Worm (Caenorhabditis elegans): Measurements from ENCODE around the gene T05G5.5.

DNA sequence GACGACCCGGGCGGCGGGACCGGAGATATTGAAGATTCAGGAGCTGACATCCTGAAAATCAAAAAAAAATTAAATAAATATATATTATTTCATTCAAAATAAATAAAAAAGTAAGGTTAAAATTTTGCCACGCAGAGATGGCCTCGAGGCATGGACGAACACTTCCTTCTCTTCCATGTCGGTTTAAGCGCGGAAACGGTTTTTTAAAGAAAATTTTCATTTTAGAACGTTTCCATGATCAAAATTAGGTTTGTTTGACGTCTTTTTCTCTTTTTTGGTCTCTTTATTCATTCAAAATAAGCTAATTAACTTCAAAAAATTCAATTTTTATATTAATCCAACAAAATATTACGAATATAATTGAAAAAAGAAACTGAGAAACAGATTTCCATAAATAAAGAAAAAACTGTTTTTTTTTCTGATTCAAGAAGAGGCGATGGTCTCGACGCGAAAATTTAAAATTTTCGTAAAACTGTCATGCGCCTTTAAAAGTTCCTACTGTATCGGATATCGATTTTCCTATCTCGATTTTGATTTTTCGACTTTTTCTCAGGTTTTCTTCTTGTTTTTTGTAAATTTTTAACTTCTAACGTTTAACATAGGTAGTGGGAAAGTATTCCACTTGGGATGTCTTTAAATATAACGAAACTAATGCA, 11.0 kb upstream of the T05G5.5 start, which contains the start of gene gcc-2:
- no peak for TF ChIP-seq tlf-1 (GFP tag; optimal IDR thresholded peaks at IDR 0.05)
- no peak for TF ChIP-seq ceh-58 (GFP tag; IDR thresholded peaks at IDR 0.05)
- TF ChIP-seq unc-130 (GFP tag; optimal IDR thresholded peaks at IDR 0.05), result no peak
- no peak for TF ChIP-seq Y79H2A.3 (GFP tag; conservative IDR thresholded peaks at IDR 0.05)
- TF ChIP-seq Y53G8AR.9 (GFP tag; conservative IDR thresholded peaks at IDR 0.05), result no peak
- TF ChIP-seq hrde-1 (tag; optimal IDR thresholded peaks at IDR 0.05; ENCODE audit: borderline replicate concordance), result no peak
- TF ChIP-seq dpl-1 (GFP tag; optimal IDR thresholded peaks at IDR 0.05), result no peak
- TF ChIP-seq aptf-3 (GFP tag; IDR thresholded peaks at IDR 0.05), result no peak
- no peak for TF ChIP-seq ama-1 (optimal IDR thresholded peaks at IDR 0.05)
- no peak for TF ChIP-seq ama-1 (GFP tag; optimal IDR thresholded peaks at IDR 0.05)
- no peak for TF ChIP-seq cebp-2 (GFP tag; IDR thresholded peaks at IDR 0.05)
- TF ChIP-seq snpc-4 (GFP tag; optimal IDR thresholded peaks at IDR 0.05), result no peak
- no peak for TF ChIP-seq snpc-4 (tag; optimal IDR thresholded peaks at IDR 0.05)
- TF ChIP-seq nfya-1 (tag; optimal IDR thresholded peaks at IDR 0.05; ENCODE audit: borderline replicate concordance, insufficient read depth), result no peak
